Fruit fly (Drosophila melanogaster) whole organism, wandering third instar larva: ENCODE results near the gene tzn.

Experiments
- CG32264 ChIP-seq: fragments of 200-800 bp; sonication (Bioruptor generic); optimal IDR thresholded peaks from 2 replicates; lab custom pipeline; 2016; ENCODE audit warnings: missing biosample characterization, missing genetic modification characterization
- CG9705 ChIP-seq: fragments of 200-800 bp; sonication (Bioruptor generic); optimal IDR thresholded peaks from 2 replicates; lab custom pipeline; 2018; ENCODE audit warnings: missing biosample characterization, mild to moderate bottlenecking, missing genetic modification characterization
- CrebA ChIP-seq: fragments of 200-800 bp; sonication (Bioruptor generic); optimal IDR thresholded peaks from 2 replicates; lab custom pipeline; 2016; ENCODE audit warnings: missing biosample characterization, mild to moderate bottlenecking, missing genetic modification characterization, borderline replicate concordance
- Dfd ChIP-seq: fragments of >200 bp; optimal IDR thresholded peaks from 2 replicates; lab custom pipeline; 2017; ENCODE audit warnings: missing biosample characterization, missing genetic modification characterization
- Dif ChIP-seq: fragments of 200-275, 200-300 bp; sonication (Bioruptor generic); optimal IDR thresholded peaks from 2 replicates; lab custom pipeline; 2018; ENCODE audit warnings: missing biosample characterization, missing genetic modification characterization; ENCODE audit not compliant: partially characterized antibody
- HLH106 ChIP-seq: fragments of 200-800 bp; optimal IDR thresholded peaks from 3 replicates; lab custom pipeline; 2019; ENCODE audit warnings: missing biosample characterization, mild to moderate bottlenecking, missing genetic modification characterization, moderate library complexity
- Hnf4 ChIP-seq: fragments of 200-800 bp; sonication (Bioruptor generic); optimal IDR thresholded peaks from 2 replicates; lab custom pipeline; 2016; ENCODE audit warnings: missing biosample characterization, mild to moderate bottlenecking, missing genetic modification characterization
- Hr83 ChIP-seq: fragments of 200-300 bp; sonication (Bioruptor generic); optimal IDR thresholded peaks from 2 replicates; lab custom pipeline; 2016; ENCODE audit warnings: missing biosample characterization, mild to moderate bottlenecking, missing genetic modification characterization, moderate library complexity; ENCODE audit not compliant: poor library complexity, severe bottlenecking
- Myc ChIP-seq: fragments of >200 bp; optimal IDR thresholded peaks from 2 replicates; lab custom pipeline; 2017
- N ChIP-seq: fragments of >200 bp; optimal IDR thresholded peaks from 2 replicates; lab custom pipeline; 2018; ENCODE audit warnings: missing biosample characterization, missing external identifiers, missing genetic modification characterization
- OdsH ChIP-seq: fragments of 200-800 bp; sonication (Bioruptor generic); optimal IDR thresholded peaks from 2 replicates; lab custom pipeline; 2016; ENCODE audit warnings: missing biosample characterization, mild to moderate bottlenecking, missing genetic modification characterization
- Rel ChIP-seq, 2 experiments: fragments of 200-800 bp; sonication (Bioruptor generic) in 1 of 2; optimal IDR thresholded peaks; 2 replicates in 1 of 2; 3 replicates in 1 of 2; lab custom pipeline; 2016 to 2019; ENCODE audit warnings: mild to moderate bottlenecking in 2 of 2, missing biosample characterization in 2 of 2, missing genetic modification characterization in 2 of 2, moderate library complexity in 1 of 2
- Sp1 ChIP-seq: fragments of 200-800 bp; sonication (Bioruptor generic); optimal IDR thresholded peaks from 3 replicates; lab custom pipeline; 2019; ENCODE audit warnings: missing biosample characterization, mild to moderate bottlenecking, missing genetic modification characterization, moderate library complexity
- Vsx2 ChIP-seq: fragments of 200-300, 225-300 bp; sonication (Bioruptor generic); optimal IDR thresholded peaks from 2 replicates; lab custom pipeline; 2018; ENCODE audit warnings: missing biosample characterization, missing genetic modification characterization; ENCODE audit not compliant: partially characterized antibody
- brk ChIP-seq: fragments of 200-800 bp; sonication (Bioruptor generic); optimal IDR thresholded peaks from 2 replicates; lab custom pipeline; 2016; ENCODE audit warnings: missing biosample characterization, mild to moderate bottlenecking, missing genetic modification characterization
- dl ChIP-seq, 2 experiments: fragments of 175-275, 200-275 bp in 1 of 2; fragments of 200-275 bp in 1 of 2; sonication (Bioruptor generic); optimal IDR thresholded peaks; lab custom pipeline; 2018; ENCODE audit warnings: mild to moderate bottlenecking in 2 of 2, missing biosample characterization in 2 of 2, missing genetic modification characterization in 2 of 2, moderate library complexity in 2 of 2; ENCODE audit not compliant: partially characterized antibody in 2 of 2, insufficient read depth in 1 of 2
- ey ChIP-seq: fragments of 200-800 bp; sonication (Bioruptor generic); optimal IDR thresholded peaks from 2 replicates; lab custom pipeline; 2016; ENCODE audit warnings: missing biosample characterization, missing genetic modification characterization
- foxo ChIP-seq, 2 experiments: fragments of 200-800 bp; sonication (Bioruptor generic); optimal IDR thresholded peaks; 2 replicates in 1 of 2; 3 replicates in 1 of 2; lab custom pipeline; 2016 to 2017; ENCODE audit warnings: missing biosample characterization in 2 of 2, missing genetic modification characterization in 2 of 2
- jim ChIP-seq: fragments of 175-275, 200-325 bp; sonication (Bioruptor generic); optimal IDR thresholded peaks from 2 replicates; lab custom pipeline; 2016; ENCODE audit warnings: missing biosample characterization, mild to moderate bottlenecking, missing genetic modification characterization
- pan ChIP-seq: fragments of >200 bp; optimal IDR thresholded peaks from 2 replicates; lab custom pipeline; 2017
- psq ChIP-seq: fragments of 200-800 bp; sonication (Bioruptor generic); optimal IDR thresholded peaks from 3 replicates; lab custom pipeline; 2017; ENCODE audit warnings: missing biosample characterization, mild to moderate bottlenecking, missing genetic modification characterization, moderate library complexity
- rgr ChIP-seq: fragments of 200-800 bp; sonication (Bioruptor generic); optimal IDR thresholded peaks from 3 replicates; lab custom pipeline; 2016; ENCODE audit warnings: missing biosample characterization, mild to moderate bottlenecking, missing genetic modification characterization
- sage ChIP-seq: fragments of 200-800 bp; sonication (Bioruptor generic); optimal IDR thresholded peaks from 2 replicates; lab custom pipeline; 2016; ENCODE audit warnings: missing biosample characterization, mild to moderate bottlenecking, missing genetic modification characterization
- sv ChIP-seq: fragments of 200-800 bp; sonication (Bioruptor generic); optimal IDR thresholded peaks from 3 replicates; lab custom pipeline; 2016; ENCODE audit warnings: missing biosample characterization, missing genetic modification characterization
- tai ChIP-seq: sonication (Bioruptor generic); optimal IDR thresholded peaks from 2 replicates; lab custom pipeline; 2016; ENCODE audit warnings: missing biosample characterization, missing genetic modification characterization
- usp ChIP-seq: fragments of >200 bp; optimal IDR thresholded peaks from 2 replicates; lab custom pipeline; 2017; ENCODE audit warnings: missing biosample characterization, missing genetic modification characterization

tzn gene

dm6 chr3L:20752964-20753363 is 45.5 kb upstream of the tzn start:
- TF ChIP-seq Rel (GFP tag; optimal IDR thresholded peaks at IDR 0.05; lab: Kevin White, UChicago) (no peak), Rel (tag; optimal IDR thresholded peaks at IDR 0.05; lab: Kevin White, UChicago) (no peak), dl (GFP tag; optimal IDR thresholded peaks at IDR 0.05; lab: Kevin White, UChicago; ENCODE audit: insufficient read depth in 1 of 2, partially characterized antibody in 2 of 2) (no peak), rgr (no peak), HLH106 (tag; lab: Kevin White, UChicago) (no peak), CrebA (GFP tag; lab: Kevin White, UChicago) (no peak), jim (GFP tag; lab: Kevin White, UChicago) (no peak), Hr83 (GFP tag; lab: Kevin White, UChicago) (no peak), Dfd (GFP tag; lab: Kevin White, UChicago) (no peak), pan (no peak), usp (no peak), ey (no peak), CG9705 (GFP tag; lab: Kevin White, UChicago) (no peak), brk (GFP tag; lab: Kevin White, UChicago) (no peak), sage (GFP tag; lab: Kevin White, UChicago) (no peak), CG32264 (GFP tag; lab: Kevin White, UChicago) (no peak), Vsx2 (GFP tag; lab: Kevin White, UChicago) (no peak), tai (no peak), Hnf4 (GFP tag; lab: Kevin White, UChicago) (no peak)

- TF ChIP-seq dl (GFP tag; optimal IDR thresholded peaks at IDR 0.05; lab: Kevin White, UChicago; ENCODE audit: insufficient read depth in 1 of 2, partially characterized antibody in 2 of 2), result no peak
- TF ChIP-seq CG9705 (GFP tag; lab: Kevin White, UChicago), result no peak
- TF ChIP-seq N (GFP tag; lab: Kevin White, UChicago), result no peak
- TF ChIP-seq psq (GFP tag; lab: Kevin White, UChicago), result no peak
Observed at dm6 chr3L:20755585-20755984, 42.9 kb upstream of the tzn start, which contains the start of gene CG33912. Gene CG33912 (minus strand): TSS chr3L:20755685.

dm6 chr3L:20758583-20758982 is 39.9 kb upstream of the tzn start, which contains the start of gene CG43251:
Gene CG43251 (plus strand): TSS chr3L:20758883.
- no peak for TF ChIP-seq OdsH (GFP tag; lab: Kevin White, UChicago)
- TF ChIP-seq pan, result no peak
- TF ChIP-seq sage (GFP tag; lab: Kevin White, UChicago), result no peak
- no peak for TF ChIP-seq Dfd (GFP tag; lab: Kevin White, UChicago)

dm6 chr3L:20761482-20761881 is 37.0 kb upstream of the tzn start:
- TF ChIP-seq HLH106 (tag; lab: Kevin White, UChicago) (no peak), sage (GFP tag; lab: Kevin White, UChicago) (no peak), sv (no peak), Sp1 (GFP tag; lab: Kevin White, UChicago) (no peak), foxo (GFP tag; optimal IDR thresholded peaks at IDR 0.05; lab: Kevin White, UChicago) (no peak), OdsH (GFP tag; lab: Kevin White, UChicago) (no peak), rgr (no peak), Myc (no peak), CG32264 (GFP tag; lab: Kevin White, UChicago) (no peak)

- TF ChIP-seq Myc, result no peak
- TF ChIP-seq Dif (GFP tag; lab: Kevin White, UChicago), result no peak
- TF ChIP-seq CG9705 (GFP tag; lab: Kevin White, UChicago), result no peak
Observed at dm6 chr3L:20767227-20767626, 31.2 kb upstream of the tzn start.

- TF ChIP-seq N (GFP tag; lab: Kevin White, UChicago) (no peak), sage (GFP tag; lab: Kevin White, UChicago) (peak; percentile 5), brk (GFP tag; lab: Kevin White, UChicago) (no peak), Vsx2 (GFP tag; lab: Kevin White, UChicago) (no peak)
Observed at dm6 chr3L:20769350-20769749, 29.1 kb upstream of the tzn start, which contains the start of the genes CG4074 and CG4186. Gene CG4074 (minus strand): TSS chr3L:20769500. Gene CG4186 (plus strand): TSS chr3L:20769586.
